Worm (Caenorhabditis elegans): Measurements from ENCODE around the gene C34E7.3.

Gene C34E7.3

ce11 chrX:12929961-12930360 lies at the start of gene C34E7.3:
Gene C34E7.3, plus strand, starts transcription at chrX:12930261.
- TF ChIP-seq ceh-16 (tag; optimal IDR thresholded peaks at IDR 0.05) = no peak
- TF ChIP-seq sea-2 (GFP tag; optimal IDR thresholded peaks at IDR 0.05) = no peak
- TF ChIP-seq nhr-67 (tag; optimal IDR thresholded peaks at IDR 0.05) = no peak

ce11 chrX:12881174-12881573 lies 48.9 kb upstream of the C34E7.3 start:
- no peak for TF ChIP-seq ztf-4 (tag; optimal IDR thresholded peaks at IDR 0.05)
- peak; percentile 94 for TF ChIP-seq elt-1 (tag; optimal IDR thresholded peaks at IDR 0.05)

- TF ChIP-seq lsy-12 (tag; optimal IDR thresholded peaks at IDR 0.05) = no peak
Measured at ce11 chrX:12884873-12885272, 45.2 kb upstream of the C34E7.3 start, which contains the start of gene gpc-1. Gene gpc-1, minus strand, starts transcription at chrX:12884989.

- TF ChIP-seq pha-4 (tag; optimal IDR thresholded peaks at IDR 0.05) = peak; percentile 57
- peak; percentile 28 for TF ChIP-seq snpc-4 (tag; optimal IDR thresholded peaks at IDR 0.05)
- TF ChIP-seq nhr-12 (tag; optimal IDR thresholded peaks at IDR 0.05) = no peak
- no peak for TF ChIP-seq fkh-2 (tag; optimal IDR thresholded peaks at IDR 0.05)
- peak; percentile 46 for TF ChIP-seq nfya-1 (tag; optimal IDR thresholded peaks at IDR 0.05; ENCODE audit: insufficient read depth)
- peak; percentile 0 for TF ChIP-seq nhr-11 (tag; optimal IDR thresholded peaks at IDR 0.05)
- TF ChIP-seq pqm-1 (tag; optimal IDR thresholded peaks at IDR 0.05) = no peak
- peak; percentile 51 for TF ChIP-seq lin-39 (tag; optimal IDR thresholded peaks at IDR 0.05)
- peak; percentile 72 for TF ChIP-seq lsy-12 (tag; optimal IDR thresholded peaks at IDR 0.05)
- no peak for TF ChIP-seq fos-1 (tag; optimal IDR thresholded peaks at IDR 0.05)
- TF ChIP-seq nhr-28 (tag; optimal IDR thresholded peaks at IDR 0.05) = no peak
- no peak for TF ChIP-seq elt-3 (tag; optimal IDR thresholded peaks at IDR 0.05)
- TF ChIP-seq ceh-28 (tag; optimal IDR thresholded peaks at IDR 0.05) = peak; percentile 35
- TF ChIP-seq eor-1 (tag; optimal IDR thresholded peaks at IDR 0.05) = no peak
- no peak for TF ChIP-seq ceh-9 (tag; optimal IDR thresholded peaks at IDR 0.05)
- no peak for TF ChIP-seq daf-12 (tag; optimal IDR thresholded peaks at IDR 0.05)
- TF ChIP-seq zag-1 (tag; optimal IDR thresholded peaks at IDR 0.05) = peak; percentile 44
- peak; percentile 37 for TF ChIP-seq R02D3.7 (tag; optimal IDR thresholded peaks at IDR 0.05)
- TF ChIP-seq egl-5 (tag; optimal IDR thresholded peaks at IDR 0.05) = peak; percentile 66
- TF ChIP-seq nhr-76 (tag; optimal IDR thresholded peaks at IDR 0.05) = no peak
- peak; percentile 8 for TF ChIP-seq ztf-4 (tag; optimal IDR thresholded peaks at IDR 0.05)
- no peak for TF ChIP-seq ceh-16 (tag; optimal IDR thresholded peaks at IDR 0.05)
- no peak for TF ChIP-seq elt-1 (tag; optimal IDR thresholded peaks at IDR 0.05)
- TF ChIP-seq nhr-67 (tag; optimal IDR thresholded peaks at IDR 0.05) = no peak
- TF ChIP-seq ztf-11 (tag; optimal IDR thresholded peaks at IDR 0.05) = no peak
- peak; percentile 0 for TF ChIP-seq jun-1 (tag; optimal IDR thresholded peaks at IDR 0.05)
- peak; percentile 35 for TF ChIP-seq nhr-23 (tag; optimal IDR thresholded peaks at IDR 0.05)
- no peak for TF ChIP-seq sea-2 (GFP tag; optimal IDR thresholded peaks at IDR 0.05)
- peak; percentile 38 for TF ChIP-seq elt-2 (tag; optimal IDR thresholded peaks at IDR 0.05)
- TF ChIP-seq ceh-82 (tag; optimal IDR thresholded peaks at IDR 0.05) = peak; percentile 60
- peak; percentile 77 for TF ChIP-seq nhr-43 (tag; optimal IDR thresholded peaks at IDR 0.05; ENCODE audit: poor library complexity, severe bottlenecking)
- no peak for TF ChIP-seq egl-27 (tag; optimal IDR thresholded peaks at IDR 0.05)
- peak; percentile 63 for TF ChIP-seq tbx-2 (tag; optimal IDR thresholded peaks at IDR 0.05)
- TF ChIP-seq fkh-10 (GFP tag; optimal IDR thresholded peaks at IDR 0.05) = no peak
- no peak for TF ChIP-seq unc-39 (tag; optimal IDR thresholded peaks at IDR 0.05)
- no peak for TF ChIP-seq ama-1 (optimal IDR thresholded peaks at IDR 0.05)
- TF ChIP-seq lin-15B (tag; optimal IDR thresholded peaks at IDR 0.05) = peak; percentile 24
- TF ChIP-seq ZK546.5 (tag; optimal IDR thresholded peaks at IDR 0.05) = no peak
- TF ChIP-seq aly-2 (tag; optimal IDR thresholded peaks at IDR 0.05) = no peak
- TF ChIP-seq hmg-11 (tag; optimal IDR thresholded peaks at IDR 0.05) = peak; percentile 70
- no peak for TF ChIP-seq nhr-237 (tag; optimal IDR thresholded peaks at IDR 0.05)
- TF ChIP-seq mdl-1 (tag; optimal IDR thresholded peaks at IDR 0.05) = no peak
- no peak for TF ChIP-seq mml-1 (tag; optimal IDR thresholded peaks at IDR 0.05)
- TF ChIP-seq nhr-77 (tag; optimal IDR thresholded peaks at IDR 0.05) = no peak
- no peak for TF ChIP-seq nhr-25 (tag; optimal IDR thresholded peaks at IDR 0.05)
- TF ChIP-seq unc-62 (GFP tag; optimal IDR thresholded peaks at IDR 0.05) = peak; percentile 26
- TF ChIP-seq skn-1 (tag; optimal IDR thresholded peaks at IDR 0.05) = no peak
Measured at ce11 chrX:12889837-12890449, 40.1 kb upstream of the C34E7.3 start.
